Worm (Caenorhabditis elegans): Measurements from ENCODE around the gene pitr-5.

Gene pitr-5

ce11 chrV:7234726-7235125 is 50.1 kb downstream of the pitr-5 start, which contains the start of gene C05C8.5:
C05C8.5 (minus strand) TSS chrV:7234826.
- TF ChIP-seq hmg-11 (tag; optimal IDR thresholded peaks at IDR 0.05) = no peak
- no peak for TF ChIP-seq mdl-1 (tag; optimal IDR thresholded peaks at IDR 0.05)
- TF ChIP-seq lin-15B (tag; optimal IDR thresholded peaks at IDR 0.05) = no peak
- TF ChIP-seq unc-39 (tag; optimal IDR thresholded peaks at IDR 0.05) = no peak
- no peak for TF ChIP-seq skn-1 (tag; optimal IDR thresholded peaks at IDR 0.05)
- TF ChIP-seq nhr-25 (tag; optimal IDR thresholded peaks at IDR 0.05) = no peak
- no peak for TF ChIP-seq nhr-67 (tag; optimal IDR thresholded peaks at IDR 0.05)
- no peak for TF ChIP-seq nhr-77 (tag; optimal IDR thresholded peaks at IDR 0.05)
- no peak for TF ChIP-seq daf-12 (tag; optimal IDR thresholded peaks at IDR 0.05)

- TF ChIP-seq fos-1 (tag; optimal IDR thresholded peaks at IDR 0.05) = no peak
- no peak for TF ChIP-seq jun-1 (tag; optimal IDR thresholded peaks at IDR 0.05)
These were observed 52.0 kb downstream of the pitr-5 start for ce11 chrV:7236694-7237093.

ce11 chrV:7237094-7237132 is 52.3 kb downstream of the pitr-5 start, which contains the start of gene hpo-9:
hpo-9 (minus strand) TSS chrV:7237130.
- TF ChIP-seq lin-39 (tag; optimal IDR thresholded peaks at IDR 0.05) (no peak), mml-1 (tag; optimal IDR thresholded peaks at IDR 0.05) (no peak), fkh-2 (tag; optimal IDR thresholded peaks at IDR 0.05) (no peak), unc-62 (GFP tag; optimal IDR thresholded peaks at IDR 0.05) (no peak), R02D3.7 (tag; optimal IDR thresholded peaks at IDR 0.05) (no peak), ceh-28 (tag; optimal IDR thresholded peaks at IDR 0.05) (no peak), zag-1 (tag; optimal IDR thresholded peaks at IDR 0.05) (no peak), ceh-9 (tag; optimal IDR thresholded peaks at IDR 0.05) (no peak), daf-12 (tag; optimal IDR thresholded peaks at IDR 0.05) (no peak), nhr-237 (tag; optimal IDR thresholded peaks at IDR 0.05) (no peak), elt-1 (tag; optimal IDR thresholded peaks at IDR 0.05) (no peak), fkh-10 (GFP tag; optimal IDR thresholded peaks at IDR 0.05) (no peak), sea-2 (GFP tag; optimal IDR thresholded peaks at IDR 0.05) (no peak), lsy-12 (tag; optimal IDR thresholded peaks at IDR 0.05) (no peak)

- TF ChIP-seq daf-12 (tag; optimal IDR thresholded peaks at IDR 0.05) = no peak
- no peak for TF ChIP-seq elt-3 (tag; optimal IDR thresholded peaks at IDR 0.05)
- peak; percentile 32 for TF ChIP-seq ama-1 (optimal IDR thresholded peaks at IDR 0.05)
- TF ChIP-seq hmg-11 (tag; optimal IDR thresholded peaks at IDR 0.05) = peak; percentile 86
- TF ChIP-seq nhr-25 (tag; optimal IDR thresholded peaks at IDR 0.05) = peak; percentile 80
- no peak for TF ChIP-seq zag-1 (tag; optimal IDR thresholded peaks at IDR 0.05)
- TF ChIP-seq lin-15B (tag; optimal IDR thresholded peaks at IDR 0.05) = peak; percentile 92
- TF ChIP-seq sea-2 (GFP tag; optimal IDR thresholded peaks at IDR 0.05) = no peak
- TF ChIP-seq pqm-1 (tag; optimal IDR thresholded peaks at IDR 0.05) = peak; percentile 31
- TF ChIP-seq elt-1 (tag; optimal IDR thresholded peaks at IDR 0.05) = no peak
- TF ChIP-seq ceh-28 (tag; optimal IDR thresholded peaks at IDR 0.05) = peak; percentile 65
- no peak for TF ChIP-seq unc-62 (GFP tag; optimal IDR thresholded peaks at IDR 0.05)
- TF ChIP-seq lin-39 (tag; optimal IDR thresholded peaks at IDR 0.05) = peak; percentile 56
- peak; percentile 37 for TF ChIP-seq skn-1 (tag; optimal IDR thresholded peaks at IDR 0.05)
- no peak for TF ChIP-seq tbx-2 (tag; optimal IDR thresholded peaks at IDR 0.05)
- TF ChIP-seq aly-2 (tag; optimal IDR thresholded peaks at IDR 0.05) = no peak
- TF ChIP-seq pha-4 (tag; optimal IDR thresholded peaks at IDR 0.05) = peak; percentile 96
- TF ChIP-seq fkh-10 (GFP tag; optimal IDR thresholded peaks at IDR 0.05) = no peak
- TF ChIP-seq nhr-12 (tag; optimal IDR thresholded peaks at IDR 0.05) = no peak
- no peak for TF ChIP-seq nhr-67 (tag; optimal IDR thresholded peaks at IDR 0.05)
- peak; percentile 51 for TF ChIP-seq elt-2 (tag; optimal IDR thresholded peaks at IDR 0.05)
- no peak for TF ChIP-seq ceh-9 (tag; optimal IDR thresholded peaks at IDR 0.05)
- TF ChIP-seq nhr-28 (tag; optimal IDR thresholded peaks at IDR 0.05) = no peak
- TF ChIP-seq nhr-43 (tag; optimal IDR thresholded peaks at IDR 0.05; ENCODE audit: poor library complexity, severe bottlenecking) = peak; percentile 92
- TF ChIP-seq nhr-23 (tag; optimal IDR thresholded peaks at IDR 0.05) = peak; percentile 94
- no peak for TF ChIP-seq nhr-77 (tag; optimal IDR thresholded peaks at IDR 0.05)
- TF ChIP-seq egl-27 (tag; optimal IDR thresholded peaks at IDR 0.05) = no peak
- no peak for TF ChIP-seq eor-1 (tag; optimal IDR thresholded peaks at IDR 0.05)
- TF ChIP-seq ceh-82 (tag; optimal IDR thresholded peaks at IDR 0.05) = peak; percentile 57
- TF ChIP-seq nhr-11 (tag; optimal IDR thresholded peaks at IDR 0.05) = no peak
- peak; percentile 91 for TF ChIP-seq nfya-1 (tag; optimal IDR thresholded peaks at IDR 0.05; ENCODE audit: insufficient read depth)
- TF ChIP-seq nhr-237 (tag; optimal IDR thresholded peaks at IDR 0.05) = no peak
- no peak for TF ChIP-seq ztf-11 (tag; optimal IDR thresholded peaks at IDR 0.05)
- no peak for TF ChIP-seq lsy-12 (tag; optimal IDR thresholded peaks at IDR 0.05)
- no peak for TF ChIP-seq ZK546.5 (tag; optimal IDR thresholded peaks at IDR 0.05)
- peak; percentile 95 for TF ChIP-seq egl-5 (tag; optimal IDR thresholded peaks at IDR 0.05)
- no peak for TF ChIP-seq unc-39 (tag; optimal IDR thresholded peaks at IDR 0.05)
- no peak for TF ChIP-seq fos-1 (tag; optimal IDR thresholded peaks at IDR 0.05)
- TF ChIP-seq jun-1 (tag; optimal IDR thresholded peaks at IDR 0.05) = no peak
- no peak for TF ChIP-seq mdl-1 (tag; optimal IDR thresholded peaks at IDR 0.05)
- no peak for TF ChIP-seq fkh-2 (tag; optimal IDR thresholded peaks at IDR 0.05)
- peak; percentile 69 for TF ChIP-seq R02D3.7 (tag; optimal IDR thresholded peaks at IDR 0.05)
- no peak for TF ChIP-seq ceh-16 (tag; optimal IDR thresholded peaks at IDR 0.05)
- TF ChIP-seq nhr-76 (tag; optimal IDR thresholded peaks at IDR 0.05) = no peak
- TF ChIP-seq mml-1 (tag; optimal IDR thresholded peaks at IDR 0.05) = no peak
- TF ChIP-seq snpc-4 (tag; optimal IDR thresholded peaks at IDR 0.05) = peak; percentile 57
These were observed 52.5 kb downstream of the pitr-5 start, which contains the start of gene hyls-1 for ce11 chrV:7237133-7237532. hyls-1 (plus strand) TSS chrV:7237381.
